Worm (Caenorhabditis elegans) whole organism, midembryonic: ENCODE results near the gene F55H2.8.

ENCODE experiments used
- T22C8.4 ChIP-seq: fragments of 200-800 bp; sonication (Bioruptor generic); IDR thresholded peaks from 2 replicates; pipeline ENCODE4 v1.3.6; 2022; ENCODE audit warnings: missing genetic modification characterization, missing compliant biosample characterization
- flt-1 ChIP-seq: fragments of 200-800 bp; sonication (Bioruptor generic); IDR thresholded peaks from 2 replicates; pipeline ENCODE4 v1.3.6; 2022; ENCODE audit warnings: missing genetic modification characterization, missing compliant biosample characterization
- klf-2 ChIP-seq: fragments of 200-800 bp; sonication (Bioruptor generic); conservative IDR thresholded peaks from 2 replicates; pipeline ENCODE4 v1.3.6; 2022; ENCODE audit warnings: missing genetic modification reagents, missing genetic modification characterization, missing compliant biosample characterization
- med-1 ChIP-seq: sonication (generic microtip); optimal IDR thresholded peaks from 2 replicates; lab custom pipeline; 2017; ENCODE audit warnings: missing genetic modification characterization, mild to moderate bottlenecking, missing compliant biosample characterization, antibody characterized with exemption, missing genetic modification reagents; ENCODE audit not compliant: insufficient read depth
- ref-1 ChIP-seq: fragments of 200-800 bp; sonication (Bioruptor generic); conservative IDR thresholded peaks from 2 replicates; pipeline ENCODE4 v1.3.6; 2022; ENCODE audit warnings: missing genetic modification reagents, missing genetic modification characterization, missing compliant biosample characterization
- tab-1 ChIP-seq: fragments of 200-800 bp; sonication (Bioruptor generic); IDR thresholded peaks from 2 replicates; pipeline ENCODE4 v1.3.6; 2022; ENCODE audit warnings: missing genetic modification characterization, missing compliant biosample characterization
- ztf-23 ChIP-seq: fragments of 200-800 bp; sonication (Bioruptor generic); IDR thresholded peaks from 2 replicates; pipeline ENCODE4 v1.3.6; 2022; ENCODE audit warnings: missing genetic modification reagents, missing genetic modification characterization, missing compliant biosample characterization

DNA sequence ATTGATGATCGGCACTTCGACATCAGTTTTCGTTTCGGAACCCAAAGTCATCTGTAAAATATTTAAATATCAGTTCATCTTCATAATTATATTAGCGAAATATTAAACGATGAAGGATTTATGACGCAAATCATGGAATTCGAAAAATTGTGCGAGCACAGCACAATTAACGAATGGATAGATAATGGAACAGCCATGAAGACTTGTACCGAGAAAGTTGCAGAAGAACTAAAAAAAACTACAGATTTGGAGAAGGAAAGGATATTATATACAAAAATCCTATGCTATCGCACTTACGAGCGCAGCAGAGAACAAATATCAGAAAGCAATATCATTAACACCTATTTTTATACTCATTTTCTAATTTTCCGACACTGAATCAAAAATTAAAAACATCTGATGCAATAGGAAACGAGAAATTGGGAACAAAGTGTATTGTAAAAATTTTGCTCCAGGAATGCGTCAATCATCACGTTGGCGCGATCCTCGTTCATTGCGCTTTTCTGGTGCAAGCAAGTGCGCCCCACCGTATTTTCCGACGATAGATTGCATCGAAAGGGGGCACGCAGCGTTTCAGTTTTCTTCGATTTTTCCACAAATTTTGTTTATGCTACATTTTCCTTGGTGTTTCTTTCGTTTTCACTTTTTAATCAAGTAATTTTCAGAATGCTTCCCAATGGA, 7.9 kb downstream of the F55H2.8 start, which contains the start of the genes clu-1 and prp-40:
- no peak for TF ChIP-seq ztf-23 (GFP tag; lab: Robert Waterston, UW)
- no peak for TF ChIP-seq ref-1 (GFP tag; lab: Robert Waterston, UW)
- TF ChIP-seq tab-1 (GFP tag; lab: Robert Waterston, UW), result no peak
- no peak for TF ChIP-seq med-1 (GFP tag; lab: Kevin White, UChicago)
- TF ChIP-seq T22C8.4 (GFP tag; lab: Robert Waterston, UW), result no peak
- TF ChIP-seq klf-2 (GFP tag; lab: Robert Waterston, UW), result no peak
- TF ChIP-seq flt-1 (GFP tag; lab: Robert Waterston, UW), result no peak
